Fruit fly (Drosophila melanogaster) whole organism, embryonic: Measurements from ENCODE around the gene in.

Experiments used
- ATbp ChIP-seq: fragments of 200-800 bp; sonication (Bioruptor generic); optimal IDR thresholded peaks from 2 replicates; lab custom pipeline; 2017; ENCODE audit warnings: missing biosample characterization, mild to moderate bottlenecking, missing genetic modification characterization, missing genetic modification reagents
- Asciz ChIP-seq: fragments of 200-800 bp; sonication (Bioruptor generic); optimal IDR thresholded peaks from 2 replicates; lab custom pipeline; 2017; ENCODE audit warnings: missing biosample characterization, mild to moderate bottlenecking, missing genetic modification characterization, missing genetic modification reagents
- CG11504 ChIP-seq: fragments of 200-800 bp; sonication (Bioruptor generic); optimal IDR thresholded peaks from 3 replicates; lab custom pipeline; 2019; ENCODE audit warnings: missing biosample characterization, mild to moderate bottlenecking, missing genetic modification characterization, moderate library complexity
- CG11696 ChIP-seq: fragments of 200-800 bp; sonication (Bioruptor generic); IDR thresholded peaks from 2 replicates; pipeline ENCODE4 v1.3.6; 2022; ENCODE audit warnings: missing biosample characterization, missing genetic modification characterization
- CG12659 ChIP-seq: fragments of 200-800 bp; sonication (Bioruptor generic); optimal IDR thresholded peaks from 3 replicates; lab custom pipeline; 2017; ENCODE audit warnings: mild to moderate bottlenecking, missing biosample characterization, missing genetic modification reagents, missing genetic modification characterization
- CG13123 ChIP-seq: fragments of 200-800 bp; sonication (Bioruptor generic); optimal IDR thresholded peaks from 2 replicates; lab custom pipeline; 2016; ENCODE audit warnings: missing biosample characterization, missing genetic modification characterization
- CG13775 ChIP-seq: fragments of 200-800 bp; sonication (Bioruptor generic); optimal IDR thresholded peaks from 3 replicates; lab custom pipeline; 2017; ENCODE audit warnings: missing biosample characterization, mild to moderate bottlenecking, missing genetic modification characterization
- CG2116 ChIP-seq: fragments of 200-800 bp; sonication (Bioruptor generic); optimal IDR thresholded peaks from 3 replicates; lab custom pipeline; 2018; ENCODE audit warnings: missing biosample characterization, mild to moderate bottlenecking, missing genetic modification characterization
- CG32532 ChIP-seq: fragments of 200-800 bp; sonication (Bioruptor generic); IDR thresholded peaks from 2 replicates; pipeline ENCODE4 v1.3.6; 2022; ENCODE audit warnings: missing biosample characterization, missing genetic modification characterization
- CG6175 ChIP-seq: fragments of 200-800 bp; sonication (Bioruptor generic); IDR thresholded peaks from 3 replicates; pipeline ENCODE4 v1.3.6; 2022; ENCODE audit warnings: missing biosample characterization, missing genetic modification characterization
- CG6683 ChIP-seq: fragments of 200-800 bp; sonication (Bioruptor generic); optimal IDR thresholded peaks from 2 replicates; lab custom pipeline; 2017; ENCODE audit warnings: missing biosample characterization, mild to moderate bottlenecking, missing genetic modification characterization, missing genetic modification reagents
- CG7839 ChIP-seq: fragments of 200-800 bp; sonication (Bioruptor generic); optimal IDR thresholded peaks from 3 replicates; lab custom pipeline; 2018; ENCODE audit warnings: missing biosample characterization, mild to moderate bottlenecking, missing genetic modification characterization, moderate library complexity
- CG7928 ChIP-seq: fragments of 200-800 bp; sonication (Bioruptor generic); optimal IDR thresholded peaks from 2 replicates; lab custom pipeline; 2017; ENCODE audit warnings: missing biosample characterization, mild to moderate bottlenecking, missing genetic modification characterization
- CG9932 ChIP-seq: fragments of 200-800 bp; sonication (Bioruptor generic); IDR thresholded peaks from 2 replicates; pipeline ENCODE4 v1.3.6; 2022; ENCODE audit warnings: missing biosample characterization, missing genetic modification characterization
- E2f2 ChIP-seq: fragments of 200-800 bp; sonication (Bioruptor generic); IDR thresholded peaks from 2 replicates; pipeline ENCODE4 v1.3.6; 2022; ENCODE audit warnings: missing biosample characterization, missing genetic modification characterization
- Ets65A ChIP-seq: fragments of 200-800 bp; sonication (Bioruptor generic); peaks from one replicate; lab custom pipeline; 2016; ENCODE audit warnings: missing biosample characterization, missing genetic modification characterization
- Fer3 ChIP-seq: fragments of 200-800 bp; sonication (Bioruptor generic); optimal IDR thresholded peaks from 2 replicates; lab custom pipeline; 2018; ENCODE audit warnings: missing biosample characterization, mild to moderate bottlenecking, missing genetic modification characterization, moderate library complexity
- HmgD ChIP-seq: fragments of 200-800 bp; sonication (Bioruptor generic); optimal IDR thresholded peaks from 3 replicates; lab custom pipeline; 2016; ENCODE audit warnings: missing biosample characterization, missing genetic modification characterization
- Lim3 ChIP-seq: fragments of 200-800 bp; sonication (Bioruptor generic); IDR thresholded peaks from 2 replicates; pipeline ENCODE4 v1.3.6; 2022; ENCODE audit warnings: missing biosample characterization, missing genetic modification characterization
- Myb ChIP-seq: fragments of 200-800 bp; sonication (Bioruptor generic); optimal IDR thresholded peaks from 2 replicates; lab custom pipeline; 2016; ENCODE audit warnings: missing biosample characterization, missing genetic modification characterization
- NC2β ChIP-seq: fragments of 200-800 bp; sonication (Bioruptor generic); optimal IDR thresholded peaks from 2 replicates; lab custom pipeline; 2016; ENCODE audit warnings: missing biosample characterization, missing genetic modification characterization
- Oaz ChIP-seq: fragments of 200-800 bp; sonication (Bioruptor generic); IDR thresholded peaks from 2 replicates; pipeline ENCODE4 v1.3.6; 2022; ENCODE audit warnings: missing biosample characterization, missing genetic modification characterization
- Optix ChIP-seq: fragments of 200-800 bp; sonication (Bioruptor generic); IDR thresholded peaks from 3 replicates; pipeline ENCODE4 v1.3.6; 2022; ENCODE audit warnings: missing biosample characterization, missing genetic modification characterization
- Taf1 ChIP-seq: fragments of 200-800 bp; sonication (Bioruptor generic); IDR thresholded peaks from 2 replicates; pipeline ENCODE4 v1.3.6; 2022; ENCODE audit warnings: missing biosample characterization, missing genetic modification characterization
- ab ChIP-seq: fragments of 200-800 bp; sonication (Bioruptor generic); optimal IDR thresholded peaks from 2 replicates; lab custom pipeline; 2016; ENCODE audit warnings: missing biosample characterization, missing genetic modification characterization
- br ChIP-seq: fragments of >200 bp; optimal IDR thresholded peaks from 2 replicates; lab custom pipeline; 2017
- caup ChIP-seq: fragments of 200-800 bp; sonication (Bioruptor generic); optimal IDR thresholded peaks from 3 replicates; lab custom pipeline; 2017; ENCODE audit warnings: missing biosample characterization, mild to moderate bottlenecking, missing genetic modification characterization, moderate library complexity; ENCODE audit not compliant: severe bottlenecking
- chinmo ChIP-seq: fragments of 200-800 bp; sonication (Bioruptor generic); IDR thresholded peaks from 4 replicates; pipeline ENCODE4 v1.3.6; 2022; ENCODE audit warnings: missing biosample characterization, missing genetic modification characterization; ENCODE audit not compliant: partially characterized antibody
- crol ChIP-seq: fragments of 200-800 bp; sonication (Bioruptor generic); IDR thresholded peaks from 2 replicates; pipeline ENCODE4 v1.3.6; 2022; ENCODE audit warnings: missing biosample characterization, missing genetic modification characterization
- danr ChIP-seq: fragments of 200-800 bp; sonication (Bioruptor generic); IDR thresholded peaks from 2 replicates; pipeline ENCODE4 v1.3.6; 2022; ENCODE audit warnings: missing biosample characterization, missing genetic modification characterization
- fd64A ChIP-seq: fragments of 200-800 bp; sonication (Bioruptor generic); optimal IDR thresholded peaks from 3 replicates; lab custom pipeline; 2018; ENCODE audit warnings: missing biosample characterization, mild to moderate bottlenecking, missing genetic modification characterization
- fd96Cb ChIP-seq: fragments of 200-800 bp; sonication (Bioruptor generic); optimal IDR thresholded peaks from 2 replicates; lab custom pipeline; 2018; ENCODE audit warnings: missing biosample characterization, mild to moderate bottlenecking, missing genetic modification characterization, moderate library complexity
- gcm ChIP-seq: fragments of 200-800 bp; sonication (Bioruptor generic); optimal IDR thresholded peaks from 2 replicates; lab custom pipeline; 2019; ENCODE audit warnings: missing biosample characterization, mild to moderate bottlenecking, missing genetic modification characterization, moderate library complexity
- gsb ChIP-seq: fragments of 200-800 bp; sonication (Bioruptor generic); IDR thresholded peaks from 2 replicates; pipeline ENCODE4 v1.3.6; 2022; ENCODE audit warnings: missing biosample characterization, missing genetic modification characterization
- ham ChIP-seq: fragments of 200-800 bp; sonication (Bioruptor generic); IDR thresholded peaks from 2 replicates; pipeline ENCODE4 v1.3.6; 2022; ENCODE audit warnings: missing biosample characterization, missing genetic modification characterization
- hb ChIP-seq: fragments of 200-800 bp; sonication (Bioruptor generic); IDR thresholded peaks from 3 replicates; pipeline ENCODE4 v1.3.6; 2022; ENCODE audit warnings: missing biosample characterization, missing genetic modification characterization; ENCODE audit not compliant: partially characterized antibody
- insv ChIP-seq, 2 experiments: fragments of 200-800 bp; sonication (Bioruptor generic); optimal IDR thresholded peaks; 3 replicates each; lab custom pipeline; 2016 to 2018; ENCODE audit warnings: missing biosample characterization in 2 of 2, missing genetic modification characterization in 2 of 2
- knrl ChIP-seq: fragments of 200-800 bp; sonication (Bioruptor generic); IDR thresholded peaks from 3 replicates; pipeline ENCODE4 v1.3.6; 2022; ENCODE audit warnings: missing biosample characterization, missing genetic modification characterization; ENCODE audit not compliant: partially characterized antibody
- lab ChIP-seq: fragments of 200-800 bp; sonication (Bioruptor generic); optimal IDR thresholded peaks from 3 replicates; lab custom pipeline; 2017; ENCODE audit warnings: missing biosample characterization, missing genetic modification characterization, mild to moderate bottlenecking, moderate library complexity, missing genetic modification reagents
- lola ChIP-seq, 3 experiments: fragments of >200 bp in 2 of 3; fragments of 200-800 bp in 1 of 3; sonication (Bioruptor generic) in 1 of 3; optimal IDR thresholded peaks; 2 replicates each; lab custom pipeline; 2017 to 2019; ENCODE audit warnings: missing biosample characterization in 3 of 3, missing genetic modification characterization in 3 of 3, mild to moderate bottlenecking in 1 of 3, moderate library complexity in 1 of 3
- lov ChIP-seq, 2 experiments: fragments of 200-800 bp in 1 of 2; fragments of >200 bp in 1 of 2; sonication (Bioruptor generic) in 1 of 2; IDR thresholded peaks in 1 of 2; optimal IDR thresholded peaks in 1 of 2; 2 replicates in 1 of 2; 3 replicates in 1 of 2; pipeline versions ENCODE4 v1.3.6 to Lab custom; 2017 to 2022; ENCODE audit warnings: missing biosample characterization in 1 of 2, missing genetic modification characterization in 1 of 2
- nerfin-2 ChIP-seq: fragments of 200-800 bp; sonication (Bioruptor generic); IDR thresholded peaks from 2 replicates; pipeline ENCODE4 v1.3.6; 2022; ENCODE audit warnings: missing biosample characterization, missing genetic modification characterization; ENCODE audit not compliant: partially characterized antibody
- pb ChIP-seq: fragments of 200-800 bp; sonication (Bioruptor generic); optimal IDR thresholded peaks from 3 replicates; lab custom pipeline; 2016; ENCODE audit warnings: missing biosample characterization, missing genetic modification characterization
- pho ChIP-seq: fragments of 200-800 bp; sonication (Bioruptor generic); optimal IDR thresholded peaks from 2 replicates; lab custom pipeline; 2016; ENCODE audit warnings: missing biosample characterization, missing genetic modification characterization
- seq ChIP-seq: fragments of 200-800 bp; sonication (Bioruptor generic); IDR thresholded peaks from 2 replicates; pipeline ENCODE4 v1.3.6; 2022; ENCODE audit warnings: missing biosample characterization, missing genetic modification characterization
- sqz ChIP-seq: fragments of 200-800 bp; sonication (Bioruptor generic); optimal IDR thresholded peaks from 3 replicates; lab custom pipeline; 2018; ENCODE audit warnings: missing biosample characterization, mild to moderate bottlenecking, missing genetic modification characterization
- trh ChIP-seq: fragments of 200-800 bp; sonication (Bioruptor generic); optimal IDR thresholded peaks from 2 replicates; lab custom pipeline; 2016; ENCODE audit warnings: missing biosample characterization, missing genetic modification characterization
- vnd ChIP-seq: fragments of 200-800 bp; sonication (Bioruptor generic); IDR thresholded peaks from 3 replicates; pipeline ENCODE4 v1.3.6; 2022; ENCODE audit warnings: missing biosample characterization, missing genetic modification characterization; ENCODE audit not compliant: partially characterized antibody
- wdn ChIP-seq: fragments of 200-800 bp; sonication (Bioruptor generic); IDR thresholded peaks from 2 replicates; pipeline ENCODE4 v1.3.6; 2022; ENCODE audit warnings: missing biosample characterization, missing genetic modification characterization

Gene in

DNA sequence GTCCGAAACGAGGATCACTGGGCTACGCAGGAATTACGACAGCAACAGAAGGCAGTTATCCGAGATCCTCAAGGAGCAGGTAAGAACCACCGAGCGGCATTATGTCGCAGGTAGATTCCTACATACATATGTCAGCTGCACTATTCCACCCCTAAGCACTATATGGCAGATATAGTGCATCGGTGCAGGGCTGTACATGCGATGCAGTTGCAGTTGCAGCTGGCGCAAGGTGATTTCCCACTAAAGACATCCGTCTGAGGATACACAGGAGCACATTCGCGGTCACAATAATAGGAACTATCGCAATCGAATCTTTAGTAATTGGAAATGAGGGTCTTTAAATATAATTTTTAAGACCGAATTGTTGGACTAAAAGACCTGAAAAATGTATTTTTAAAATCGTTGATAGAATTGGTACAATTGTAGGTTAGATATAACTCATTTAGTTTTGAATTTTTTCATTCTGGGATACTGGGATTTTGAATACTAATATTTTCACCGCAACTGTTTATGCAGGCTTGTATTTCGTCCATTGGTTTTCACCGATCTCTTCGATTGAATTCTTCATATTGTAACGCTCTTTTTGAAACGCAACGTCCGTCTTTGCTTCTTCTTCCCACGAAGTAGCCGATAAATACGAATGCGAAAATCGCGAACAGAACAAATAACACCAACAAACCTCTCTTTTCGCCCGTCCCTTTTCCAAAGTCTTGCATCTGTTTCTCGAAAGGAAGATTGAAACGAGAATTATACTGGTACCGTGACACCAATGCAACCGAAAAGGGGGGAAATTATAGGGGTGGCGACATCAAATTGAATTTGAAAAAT, 35.9 kb downstream of the in start (continued):
- TF ChIP-seq ab (no peak), Ets65A (GFP tag; lab: Kevin White, UChicago) (no peak), NC2β (peak; percentile 51), Oaz (no peak), CG7839 (peak; percentile 43), Asciz (no peak), CG13775 (GFP tag; lab: Kevin White, UChicago) (peak; percentile 45), E2f2 (GFP tag; lab: Robert Waterston, UW) (no peak), gcm (peak; percentile 66), CG12659 (GFP tag; lab: Kevin White, UChicago) (no peak), seq (GFP tag; lab: Robert Waterston, UW) (no peak), trh (GFP tag; lab: Kevin White, UChicago) (no peak), CG11696 (peak; percentile 96), pho (GFP tag; lab: Kevin White, UChicago) (no peak), CG7928 (no peak), caup (GFP tag; lab: Kevin White, UChicago) (no peak), Myb (GFP tag; lab: Kevin White, UChicago) (no peak), CG6683 (GFP tag; lab: Kevin White, UChicago) (no peak), hb (GFP tag; lab: Robert Waterston, UW) (no peak), insv (GFP tag; optimal IDR thresholded peaks at IDR 0.05; lab: Kevin White, UChicago) (no peak), ATbp (no peak), vnd (GFP tag; lab: Robert Waterston, UW) (no peak), Optix (no peak), danr (no peak), nerfin-2 (GFP tag; lab: Robert Waterston, UW) (no peak), HmgD (GFP tag; lab: Kevin White, UChicago) (no peak), pb (GFP tag; lab: Kevin White, UChicago) (no peak), lov (optimal IDR thresholded peaks at IDR 0.05; lab: Kevin White, UChicago) (no peak), lov (GFP tag; IDR thresholded peaks at IDR 0.05; lab: Robert Waterston, UW) (0 out of 3 replicates have a peak, but pooled peaks have one; percentile 34), CG32532 (GFP tag; lab: Robert Waterston, UW) (no peak), br (lab: Kevin White, UChicago) (no peak), Lim3 (GFP tag; lab: Robert Waterston, UW) (no peak), Fer3 (tag; lab: Kevin White, UChicago) (no peak), fd64A (GFP tag; lab: Kevin White, UChicago) (no peak), CG9932 (no peak), CG2116 (GFP tag; lab: Kevin White, UChicago) (peak; percentile 66), Taf1 (GFP tag; lab: Robert Waterston, UW) (no peak), CG13123 (GFP tag; lab: Kevin White, UChicago) (no peak), lola (GFP tag; optimal IDR thresholded peaks at IDR 0.05; lab: Kevin White, UChicago) (peak in 1 of 3 experiments; percentile 83), crol (GFP tag; lab: Robert Waterston, UW) (no peak), lab (no peak), sqz (GFP tag; lab: Kevin White, UChicago) (no peak), wdn (GFP tag; lab: Robert Waterston, UW) (no peak), CG6175 (GFP tag; lab: Robert Waterston, UW) (no peak), chinmo (no peak), ham (GFP tag; lab: Robert Waterston, UW) (no peak), gsb (GFP tag; lab: Robert Waterston, UW) (no peak), fd96Cb (tag; lab: Kevin White, UChicago) (peak; percentile 12), CG11504 (tag; lab: Kevin White, UChicago) (no peak), knrl (GFP tag; lab: Robert Waterston, UW) (no peak)
